Fruit fly (Drosophila melanogaster) whole organism, embryonic: ENCODE data around the gene Cyp1.

ENCODE experiments used
- Abd-B ChIP-seq: fragments of 200-800 bp; sonication (Bioruptor generic); optimal IDR thresholded peaks from 2 replicates; lab custom pipeline; 2018; ENCODE audit warnings: missing biosample characterization, mild to moderate bottlenecking, missing genetic modification characterization, moderate library complexity
- Adf1 ChIP-seq: fragments of 200-800 bp; sonication (Bioruptor generic); IDR thresholded peaks from 2 replicates; pipeline ENCODE4 v1.3.6; 2022; ENCODE audit warnings: missing biosample characterization, missing genetic modification characterization
- B-H1 ChIP-seq: fragments of 200-800 bp; sonication (Bioruptor generic); IDR thresholded peaks from 3 replicates; pipeline ENCODE4 v1.3.6; 2022; ENCODE audit warnings: missing biosample characterization, missing genetic modification characterization
- CG1024 ChIP-seq: fragments of 200-800 bp; sonication (Bioruptor generic); IDR thresholded peaks from 2 replicates; pipeline ENCODE4 v1.3.6; 2022; ENCODE audit warnings: missing biosample characterization, missing genetic modification characterization
- CG10431 ChIP-seq: fragments of 200-800 bp; sonication (Bioruptor generic); optimal IDR thresholded peaks from 3 replicates; lab custom pipeline; 2018; ENCODE audit warnings: missing biosample characterization, mild to moderate bottlenecking, missing genetic modification characterization
- CG12391 ChIP-seq: fragments of 200-800 bp; sonication (Bioruptor generic); optimal IDR thresholded peaks from 3 replicates; lab custom pipeline; 2018; ENCODE audit warnings: missing biosample characterization, mild to moderate bottlenecking, missing genetic modification characterization, moderate library complexity
- CG13123 ChIP-seq: fragments of 200-800 bp; sonication (Bioruptor generic); optimal IDR thresholded peaks from 2 replicates; lab custom pipeline; 2016; ENCODE audit warnings: missing biosample characterization, missing genetic modification characterization
- CG13296 ChIP-seq: fragments of 200-800 bp; sonication (Bioruptor generic); optimal IDR thresholded peaks from 3 replicates; lab custom pipeline; 2018; ENCODE audit warnings: missing biosample characterization, mild to moderate bottlenecking, missing genetic modification characterization
- CG13894 ChIP-seq: fragments of 200-800 bp; sonication (Bioruptor generic); optimal IDR thresholded peaks from 3 replicates; lab custom pipeline; 2018; ENCODE audit warnings: missing biosample characterization, mild to moderate bottlenecking, missing genetic modification characterization, moderate library complexity
- CG14014 ChIP-seq: fragments of 200-800 bp; sonication (Bioruptor generic); IDR thresholded peaks from 2 replicates; pipeline ENCODE4 v1.3.6; 2022; ENCODE audit warnings: missing biosample characterization, missing genetic modification characterization
- CG17361 ChIP-seq: fragments of 200-800 bp; sonication (Bioruptor generic); IDR thresholded peaks from 3 replicates; pipeline ENCODE4 v1.3.6; 2022; ENCODE audit warnings: missing biosample characterization, missing genetic modification characterization
- CG17612 ChIP-seq: fragments of 200-800 bp; sonication (Bioruptor generic); IDR thresholded peaks from 2 replicates; pipeline ENCODE4 v1.3.6; 2022; ENCODE audit warnings: missing biosample characterization, missing genetic modification characterization
- CG18476 ChIP-seq: fragments of 200-800 bp; sonication (Bioruptor generic); optimal IDR thresholded peaks from 2 replicates; lab custom pipeline; 2016; ENCODE audit warnings: missing biosample characterization, mild to moderate bottlenecking, missing genetic modification characterization
- CG18619 ChIP-seq: fragments of 200-800 bp; sonication (Bioruptor generic); optimal IDR thresholded peaks from 3 replicates; lab custom pipeline; 2017; ENCODE audit warnings: missing biosample characterization, mild to moderate bottlenecking, missing genetic modification characterization
- CG2129 ChIP-seq: fragments of 200-800 bp; sonication (Bioruptor generic); IDR thresholded peaks from 2 replicates; pipeline ENCODE4 v1.3.6; 2022; ENCODE audit warnings: missing biosample characterization, missing genetic modification characterization; ENCODE audit not compliant: partially characterized antibody
- CG3281 ChIP-seq: fragments of 200-800 bp; sonication (Bioruptor generic); optimal IDR thresholded peaks from 3 replicates; lab custom pipeline; 2017; ENCODE audit warnings: missing biosample characterization, mild to moderate bottlenecking, missing genetic modification characterization
- CG3847 ChIP-seq: fragments of 200-800 bp; sonication (Bioruptor generic); IDR thresholded peaks from 2 replicates; pipeline ENCODE4 v1.3.6; 2022; ENCODE audit warnings: missing biosample characterization, missing genetic modification characterization
- CG3995 ChIP-seq: fragments of 200-800 bp; sonication (Bioruptor generic); optimal IDR thresholded peaks from 3 replicates; lab custom pipeline; 2016; ENCODE audit warnings: missing biosample characterization, missing genetic modification characterization
- CG42726 ChIP-seq: fragments of 200-800 bp; sonication (Bioruptor generic); IDR thresholded peaks from 2 replicates; pipeline ENCODE4 v1.3.6; 2022; ENCODE audit warnings: missing biosample characterization, missing genetic modification characterization; ENCODE audit not compliant: partially characterized antibody
- CG4360 ChIP-seq: fragments of 200-800 bp; sonication (Bioruptor generic); IDR thresholded peaks from 2 replicates; pipeline ENCODE4 v1.3.6; 2022; ENCODE audit warnings: missing biosample characterization, missing genetic modification characterization
- CG43689 ChIP-seq: fragments of 200-800 bp; sonication (Bioruptor generic); IDR thresholded peaks from 2 replicates; pipeline ENCODE4 v1.3.6; 2022; ENCODE audit warnings: missing biosample characterization, missing genetic modification characterization
- CG7271 ChIP-seq: fragments of 200-800 bp; sonication (Bioruptor generic); optimal IDR thresholded peaks from 2 replicates; lab custom pipeline; 2018; ENCODE audit warnings: missing biosample characterization, mild to moderate bottlenecking, missing genetic modification characterization, moderate library complexity
- CG7963 ChIP-seq: fragments of 200-800 bp; sonication (Bioruptor generic); IDR thresholded peaks from 3 replicates; pipeline ENCODE4 v1.3.6; 2022; ENCODE audit warnings: missing biosample characterization, missing genetic modification characterization; ENCODE audit not compliant: partially characterized antibody
- CG9876 ChIP-seq: fragments of 200-800 bp; sonication (Bioruptor generic); optimal IDR thresholded peaks from 2 replicates; lab custom pipeline; 2016; ENCODE audit warnings: missing biosample characterization, missing genetic modification characterization
- Dfd ChIP-seq, 2 experiments: fragments of >200 bp; optimal IDR thresholded peaks; 2 replicates each; lab custom pipeline; 2017; ENCODE audit warnings: missing biosample characterization in 2 of 2, missing genetic modification characterization in 2 of 2
- Doc2 ChIP-seq: fragments of 200-800 bp; sonication (Bioruptor generic); IDR thresholded peaks from 2 replicates; pipeline ENCODE4 v1.3.6; 2022; ENCODE audit warnings: missing biosample characterization, missing genetic modification characterization
- E2f2 ChIP-seq: fragments of 200-800 bp; sonication (Bioruptor generic); IDR thresholded peaks from 2 replicates; pipeline ENCODE4 v1.3.6; 2022; ENCODE audit warnings: missing biosample characterization, missing genetic modification characterization
- H15 ChIP-seq: fragments of 200-800 bp; sonication (Bioruptor generic); IDR thresholded peaks from 3 replicates; pipeline ENCODE4 v1.3.6; 2022; ENCODE audit warnings: missing biosample characterization, missing genetic modification characterization
- Lim3 ChIP-seq: fragments of 200-800 bp; sonication (Bioruptor generic); IDR thresholded peaks from 2 replicates; pipeline ENCODE4 v1.3.6; 2022; ENCODE audit warnings: missing biosample characterization, missing genetic modification characterization
- Lpt ChIP-seq: fragments of >200 bp; optimal IDR thresholded peaks from 2 replicates; lab custom pipeline; 2018; ENCODE audit warnings: missing biosample characterization, missing genetic modification characterization
- MTF-1 ChIP-seq: fragments of 200-800 bp; sonication (Bioruptor generic); optimal IDR thresholded peaks from 2 replicates; lab custom pipeline; 2018; ENCODE audit warnings: missing biosample characterization, mild to moderate bottlenecking, missing genetic modification characterization, borderline replicate concordance
- Med ChIP-seq: fragments of 200-800 bp; sonication (Bioruptor generic); peaks from one replicate; lab custom pipeline; 2016; ENCODE audit warnings: missing biosample characterization, missing genetic modification characterization, mild to moderate bottlenecking, inconsistent platforms, moderate library complexity
- Ravus ChIP-seq: fragments of 200-800 bp; sonication (Bioruptor generic); IDR thresholded peaks from 2 replicates; pipeline ENCODE4 v1.3.6; 2022; ENCODE audit warnings: missing biosample characterization, missing genetic modification characterization
- Spps ChIP-seq: fragments of 200-800 bp; sonication (Bioruptor generic); optimal IDR thresholded peaks from 2 replicates; lab custom pipeline; 2018; ENCODE audit warnings: missing biosample characterization, mild to moderate bottlenecking, missing genetic modification characterization
- Tbp ChIP-seq: fragments of >200 bp; optimal IDR thresholded peaks from 2 replicates; lab custom pipeline; 2018; ENCODE audit warnings: missing biosample characterization, missing genetic modification characterization
- ase ChIP-seq: fragments of 200-800 bp; sonication (Bioruptor generic); IDR thresholded peaks from 3 replicates; pipeline ENCODE4 v1.3.6; 2022; ENCODE audit warnings: missing biosample characterization, missing genetic modification characterization
- btn ChIP-seq: fragments of 200-800 bp; sonication (Bioruptor generic); optimal IDR thresholded peaks from 2 replicates; lab custom pipeline; 2016; ENCODE audit warnings: missing biosample characterization, missing genetic modification characterization
- chinmo ChIP-seq: fragments of 200-800 bp; sonication (Bioruptor generic); IDR thresholded peaks from 4 replicates; pipeline ENCODE4 v1.3.6; 2022; ENCODE audit warnings: missing biosample characterization, missing genetic modification characterization; ENCODE audit not compliant: partially characterized antibody
- dmrt99B ChIP-seq: fragments of 200-800 bp; sonication (Bioruptor generic); optimal IDR thresholded peaks from 2 replicates; lab custom pipeline; 2018; ENCODE audit warnings: missing biosample characterization, mild to moderate bottlenecking, missing genetic modification characterization, moderate library complexity
- esg ChIP-seq: fragments of 200-800 bp; sonication (Bioruptor generic); conservative IDR thresholded peaks from 2 replicates; pipeline ENCODE4 v1.3.6; 2022; ENCODE audit warnings: missing biosample characterization, missing genetic modification characterization
- exex ChIP-seq: fragments of 200-800 bp; sonication (Bioruptor generic); optimal IDR thresholded peaks from 4 replicates; lab custom pipeline; 2018; ENCODE audit warnings: missing biosample characterization, mild to moderate bottlenecking, missing genetic modification characterization, moderate library complexity
- fd102C ChIP-seq: fragments of 200-800 bp; sonication (Bioruptor generic); optimal IDR thresholded peaks from 2 replicates; lab custom pipeline; 2018; ENCODE audit warnings: missing biosample characterization, mild to moderate bottlenecking, missing genetic modification characterization, moderate library complexity
- gce ChIP-seq: fragments of 200-800 bp; sonication (Bioruptor generic); IDR thresholded peaks from 3 replicates; pipeline ENCODE4 v1.3.6; 2022; ENCODE audit warnings: missing biosample characterization, missing genetic modification characterization
- gt ChIP-seq: fragments of 200-800 bp; sonication (Bioruptor generic); IDR thresholded peaks from 2 replicates; pipeline ENCODE4 v1.3.6; 2022; ENCODE audit warnings: missing biosample characterization, missing genetic modification characterization
- pita ChIP-seq: fragments of 200-800 bp; sonication (Bioruptor generic); optimal IDR thresholded peaks from 2 replicates; lab custom pipeline; 2017; ENCODE audit warnings: missing biosample characterization, mild to moderate bottlenecking, missing genetic modification characterization
- slbo ChIP-seq: fragments of 200-800 bp; sonication (Bioruptor generic); IDR thresholded peaks from 2 replicates; pipeline ENCODE4 v1.3.6; 2022; ENCODE audit warnings: missing biosample characterization, missing genetic modification characterization
- so ChIP-seq: fragments of 200-800 bp; sonication (Bioruptor generic); IDR thresholded peaks from 3 replicates; pipeline ENCODE4 v1.3.6; 2022; ENCODE audit warnings: missing biosample characterization, missing genetic modification characterization
- tgo ChIP-seq: fragments of 200-800 bp; sonication (Bioruptor generic); IDR thresholded peaks from 3 replicates; pipeline ENCODE4 v1.3.6; 2022; ENCODE audit warnings: missing biosample characterization, missing genetic modification characterization
- vnd ChIP-seq: fragments of 200-800 bp; sonication (Bioruptor generic); IDR thresholded peaks from 3 replicates; pipeline ENCODE4 v1.3.6; 2022; ENCODE audit warnings: missing biosample characterization, missing genetic modification characterization; ENCODE audit not compliant: partially characterized antibody
- wek ChIP-seq: fragments of 200-800 bp; sonication (Bioruptor generic); optimal IDR thresholded peaks from 3 replicates; lab custom pipeline; 2018; ENCODE audit warnings: missing biosample characterization, mild to moderate bottlenecking, missing genetic modification characterization, moderate library complexity

Cyp1 gene

dm6 chrX:16313078-16313875, 6.9 kb downstream of the Cyp1 start, which contains the start of the genes CG9915 and SWIP (continued):
- no peak for TF ChIP-seq CG18476 (GFP tag; lab: Kevin White, UChicago)
- TF ChIP-seq so (GFP tag; lab: Robert Waterston, UW) = no peak
- TF ChIP-seq gt = no peak
- no peak for TF ChIP-seq esg
- TF ChIP-seq CG10431 (GFP tag; lab: Kevin White, UChicago) = no peak
- TF ChIP-seq CG13894 (tag; lab: Kevin White, UChicago) = no peak
- no peak for TF ChIP-seq ase (GFP tag; lab: Robert Waterston, UW)
- no peak for TF ChIP-seq CG13123 (GFP tag; lab: Kevin White, UChicago)
- no peak for TF ChIP-seq gce
- TF ChIP-seq pita (GFP tag; lab: Kevin White, UChicago) = no peak
- TF ChIP-seq tgo (GFP tag; lab: Robert Waterston, UW) = no peak
- TF ChIP-seq Spps (tag; lab: Kevin White, UChicago) = no peak
- TF ChIP-seq Lpt (GFP tag; lab: Kevin White, UChicago) = no peak
- no peak for TF ChIP-seq CG7271 (tag; lab: Kevin White, UChicago)
- no peak for TF ChIP-seq wek
- TF ChIP-seq B-H1 (GFP tag; lab: Robert Waterston, UW) = no peak
- TF ChIP-seq CG14014 (GFP tag; lab: Robert Waterston, UW) = no peak; the same call in 1 of the 2 replicates
- no peak for TF ChIP-seq CG3995 (GFP tag; lab: Kevin White, UChicago)
- TF ChIP-seq Med (GFP tag; lab: Kevin White, UChicago) = peak; percentile 68
- no peak for TF ChIP-seq Tbp
- TF ChIP-seq CG43689 (GFP tag; lab: Robert Waterston, UW) = no peak
- no peak for TF ChIP-seq exex
- no peak for TF ChIP-seq CG17612 (GFP tag; lab: Robert Waterston, UW)
- no peak for TF ChIP-seq Doc2
- no peak for TF ChIP-seq btn (GFP tag; lab: Kevin White, UChicago)
- no peak for TF ChIP-seq Ravus (GFP tag; lab: Robert Waterston, UW)
- no peak for TF ChIP-seq CG2129
- TF ChIP-seq CG18619 (GFP tag; lab: Kevin White, UChicago) = peak; percentile 12
- TF ChIP-seq MTF-1 (GFP tag; lab: Kevin White, UChicago) = no peak
- no peak for TF ChIP-seq fd102C (GFP tag; lab: Kevin White, UChicago)
- 0 out of 2 replicates have a peak, but pooled peaks have one; percentile 33 for TF ChIP-seq CG42726
- peak; percentile 70 for TF ChIP-seq vnd (GFP tag; lab: Robert Waterston, UW)
- TF ChIP-seq H15 (GFP tag; lab: Robert Waterston, UW) = no peak
- peak; percentile 69 for TF ChIP-seq CG1024
- TF ChIP-seq CG3847 (GFP tag; lab: Robert Waterston, UW) = peak; percentile 24; the same call in 1 of the 2 replicates
- peak; percentile 27 for TF ChIP-seq CG3281
- no peak for TF ChIP-seq Adf1 (GFP tag; lab: Robert Waterston, UW)
- TF ChIP-seq Dfd (GFP tag; optimal IDR thresholded peaks at IDR 0.05; lab: Kevin White, UChicago) = no peak
- TF ChIP-seq CG7963 (GFP tag; lab: Robert Waterston, UW) = peak; percentile 84
- no peak for TF ChIP-seq Abd-B (GFP tag; lab: Kevin White, UChicago)
- TF ChIP-seq CG13296 (GFP tag; lab: Kevin White, UChicago) = no peak
- no peak for TF ChIP-seq CG4360 (GFP tag; lab: Robert Waterston, UW)
- TF ChIP-seq slbo (GFP tag; lab: Robert Waterston, UW) = peak; percentile 36; the same call in 1 of the 2 replicates
- TF ChIP-seq Lim3 (GFP tag; lab: Robert Waterston, UW) = no peak
- TF ChIP-seq E2f2 = peak; percentile 48
- TF ChIP-seq CG17361 (GFP tag; lab: Robert Waterston, UW) = peak; percentile 46; the same call in 1 of the 3 replicates
- TF ChIP-seq CG9876 (GFP tag; lab: Kevin White, UChicago) = no peak
- TF ChIP-seq dmrt99B (tag; lab: Kevin White, UChicago) = no peak
- peak; percentile 50 for TF ChIP-seq CG12391 (tag; lab: Kevin White, UChicago)
- no peak for TF ChIP-seq chinmo (GFP tag; lab: Robert Waterston, UW)
